Worm (Caenorhabditis elegans) whole organism, early embryonic: ENCODE data around the gene C33F10.4.

ENCODE experiments used
- B0310.2 ChIP-seq: sonication (generic microtip); optimal IDR thresholded peaks from 2 replicates; lab custom pipeline; 2016; ENCODE audit warnings: mild to moderate bottlenecking, missing genetic modification characterization, missing compliant biosample characterization
- F13C5.2 ChIP-seq: sonication (generic microtip); optimal IDR thresholded peaks from 2 replicates; lab custom pipeline; 2017; ENCODE audit warnings: mild to moderate bottlenecking, missing genetic modification characterization, inconsistent platforms, missing compliant biosample characterization
- aly-1 ChIP-seq: sonication (generic microtip); optimal IDR thresholded peaks from 2 replicates; lab custom pipeline; 2016; ENCODE audit warnings: missing genetic modification characterization, missing compliant biosample characterization
- ama-1 ChIP-seq: fragments of 150-350 bp; optimal IDR thresholded peaks from 2 replicates; lab custom pipeline; 2014
- ceh-13 ChIP-seq: fragments of 200-800 bp; sonication (Bioruptor generic); optimal IDR thresholded peaks from 2 replicates; lab custom pipeline; 2018; ENCODE audit warnings: mild to moderate bottlenecking, missing genetic modification characterization, missing compliant biosample characterization
- ceh-36 ChIP-seq: sonication (generic microtip); optimal IDR thresholded peaks from 2 replicates; lab custom pipeline; 2016; ENCODE audit warnings: missing genetic modification characterization, inconsistent platforms, missing compliant biosample characterization
- ets-7 ChIP-seq: sonication (generic microtip); optimal IDR thresholded peaks from 2 replicates; lab custom pipeline; 2016; ENCODE audit warnings: missing genotype, missing genetic modification characterization, missing compliant biosample characterization
- flt-1 ChIP-seq: fragments of 200-800 bp; sonication (Bioruptor generic); IDR thresholded peaks from 2 replicates; pipeline ENCODE4 v1.3.6; 2022; ENCODE audit warnings: missing genetic modification characterization, missing compliant biosample characterization
- hmbx-1 ChIP-seq: sonication (generic microtip); optimal IDR thresholded peaks from 2 replicates; lab custom pipeline; 2016; ENCODE audit warnings: mild to moderate bottlenecking, missing genetic modification characterization, missing compliant biosample characterization
- hmg-4 ChIP-seq: fragments of 200-800 bp; sonication (Bioruptor generic); optimal IDR thresholded peaks from 2 replicates; lab custom pipeline; 2018; ENCODE audit warnings: mild to moderate bottlenecking, missing genetic modification characterization, missing compliant biosample characterization
- hnd-1 ChIP-seq: sonication (generic microtip); optimal IDR thresholded peaks from 2 replicates; lab custom pipeline; 2016; ENCODE audit warnings: missing genetic modification characterization, missing compliant biosample characterization
- pes-1 ChIP-seq: fragments of 200-800 bp; sonication (Bioruptor generic); IDR thresholded peaks from 2 replicates; pipeline ENCODE4 v1.3.6; 2022; ENCODE audit warnings: missing genetic modification reagents, missing genetic modification characterization, missing compliant biosample characterization
- scrt-1 ChIP-seq: fragments of 200-800 bp; sonication (Bioruptor generic); IDR thresholded peaks from 2 replicates; pipeline ENCODE4 v1.3.6; 2022; ENCODE audit warnings: missing genetic modification characterization, missing compliant biosample characterization
- sea-1 ChIP-seq: fragments of 200-800 bp; sonication (Bioruptor generic); conservative IDR thresholded peaks from 2 replicates; pipeline ENCODE4 v1.3.6; 2022; ENCODE audit warnings: missing genetic modification characterization, missing compliant biosample characterization
- tbx-11 ChIP-seq: fragments of 200-800 bp; sonication (Bioruptor generic); IDR thresholded peaks from 2 replicates; pipeline ENCODE4 v1.3.6; 2022; ENCODE audit warnings: missing genetic modification characterization, missing compliant biosample characterization
- tbx-37 ChIP-seq: fragments of 200-800 bp; sonication (Bioruptor generic); conservative IDR thresholded peaks from 2 replicates; pipeline ENCODE4 v1.3.6; 2022; ENCODE audit warnings: missing genetic modification reagents, missing genetic modification characterization, missing compliant biosample characterization
- tra-4 ChIP-seq: sonication (generic microtip); optimal IDR thresholded peaks from 2 replicates; lab custom pipeline; 2017; ENCODE audit warnings: missing genetic modification characterization, missing compliant biosample characterization

The C33F10.4 gene

ce11 chrII:4795461-4795860 is at the start of gene C33F10.4:
Gene C33F10.4, plus strand, starts transcription at chrII:4795761.
- TF ChIP-seq tra-4 (no peak), sea-1 (GFP tag; lab: Robert Waterston, UW) (no peak), hnd-1 (tag; lab: Kevin White, UChicago) (no peak), flt-1 (GFP tag; lab: Robert Waterston, UW) (no peak), hmg-4 (no peak), ceh-36 (tag; lab: Kevin White, UChicago) (no peak), ceh-13 (GFP tag; lab: Kevin White, UChicago) (no peak), aly-1 (no peak)

DNA sequence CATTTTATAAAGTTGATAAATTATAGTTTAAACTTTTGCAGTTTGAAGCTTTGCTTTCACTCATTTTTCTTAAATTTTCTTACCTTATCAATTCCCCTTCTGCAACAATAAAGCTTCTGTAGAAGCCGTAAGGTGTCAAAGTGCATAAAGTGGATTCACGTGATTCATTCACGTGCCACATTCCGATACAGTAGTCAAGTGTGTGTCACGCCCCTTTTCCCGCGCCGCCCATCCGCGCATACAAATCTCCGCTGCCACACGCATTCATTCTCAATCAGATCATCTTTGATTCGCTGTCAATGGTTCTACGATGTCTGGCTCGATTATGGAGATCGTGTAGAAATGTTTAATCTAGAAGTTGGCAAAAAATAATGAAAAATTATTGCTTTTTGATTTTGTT is 48.5 kb upstream of the C33F10.4 start:
- TF ChIP-seq pes-1 (GFP tag; lab: Robert Waterston, UW) (no peak), ceh-36 (tag; lab: Kevin White, UChicago) (no peak), flt-1 (GFP tag; lab: Robert Waterston, UW) (no peak), ama-1 (lab: Kevin White, UChicago) (no peak), hnd-1 (tag; lab: Kevin White, UChicago) (no peak), ets-7 (no peak), sea-1 (GFP tag; lab: Robert Waterston, UW) (no peak), tbx-37 (no peak), scrt-1 (no peak), B0310.2 (tag; lab: Kevin White, UChicago) (no peak), F13C5.2 (tag; lab: Kevin White, UChicago) (no peak), hmbx-1 (tag; lab: Kevin White, UChicago) (no peak), hmg-4 (no peak), aly-1 (no peak), tra-4 (no peak), ceh-13 (GFP tag; lab: Kevin White, UChicago) (no peak), tbx-11 (no peak)

- TF ChIP-seq hmbx-1 (tag; lab: Kevin White, UChicago) (no peak), aly-1 (no peak), ama-1 (lab: Kevin White, UChicago) (no peak), ceh-13 (GFP tag; lab: Kevin White, UChicago) (no peak), F13C5.2 (tag; lab: Kevin White, UChicago) (no peak), tra-4 (no peak), sea-1 (GFP tag; lab: Robert Waterston, UW) (no peak), tbx-37 (no peak), hmg-4 (no peak), pes-1 (GFP tag; lab: Robert Waterston, UW) (no peak), flt-1 (GFP tag; lab: Robert Waterston, UW) (no peak), tbx-11 (no peak), B0310.2 (tag; lab: Kevin White, UChicago) (no peak), ceh-36 (tag; lab: Kevin White, UChicago) (no peak), scrt-1 (no peak), ets-7 (no peak), hnd-1 (tag; lab: Kevin White, UChicago) (no peak)
Measured at ce11 chrII:4747697-4748096, 47.9 kb upstream of the C33F10.4 start.

DNA sequence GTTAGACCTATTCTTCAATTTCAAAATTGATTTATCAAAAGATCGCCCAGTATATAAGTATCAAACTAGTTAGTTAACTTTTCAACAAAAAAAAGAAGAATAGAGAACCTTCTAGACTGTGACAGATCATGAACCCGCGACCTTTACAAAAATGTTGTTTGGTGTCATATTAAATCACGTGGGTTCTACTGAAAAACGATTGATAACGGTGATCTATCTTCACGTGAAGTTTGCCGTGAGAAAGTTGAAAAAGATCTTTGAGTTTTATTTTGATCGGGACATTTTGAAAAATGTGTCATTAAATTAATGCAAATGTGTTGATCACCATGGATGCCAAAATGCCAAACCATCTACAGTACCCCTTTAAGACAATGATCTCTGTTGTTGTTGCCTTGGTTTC is 47.2 kb upstream of the C33F10.4 start:
- TF ChIP-seq ets-7 (no peak), ama-1 (lab: Kevin White, UChicago) (no peak), scrt-1 (no peak), tbx-11 (no peak), B0310.2 (tag; lab: Kevin White, UChicago) (no peak), ceh-13 (GFP tag; lab: Kevin White, UChicago) (no peak), aly-1 (no peak), hnd-1 (tag; lab: Kevin White, UChicago) (no peak), flt-1 (GFP tag; lab: Robert Waterston, UW) (no peak), ceh-36 (tag; lab: Kevin White, UChicago) (no peak), pes-1 (GFP tag; lab: Robert Waterston, UW) (no peak), tbx-37 (no peak), F13C5.2 (tag; lab: Kevin White, UChicago) (no peak), sea-1 (GFP tag; lab: Robert Waterston, UW) (no peak)

ce11 chrII:4749581-4749980 is 46.0 kb upstream of the C33F10.4 start, which contains the start of gene F41C3.2:
Gene F41C3.2, plus strand, starts transcription at chrII:4749968.
- TF ChIP-seq B0310.2 (tag; lab: Kevin White, UChicago) (no peak), scrt-1 (no peak), ceh-13 (GFP tag; lab: Kevin White, UChicago) (no peak), hmg-4 (no peak), tra-4 (no peak), ets-7 (no peak), sea-1 (GFP tag; lab: Robert Waterston, UW) (no peak), ama-1 (lab: Kevin White, UChicago) (no peak)

DNA sequence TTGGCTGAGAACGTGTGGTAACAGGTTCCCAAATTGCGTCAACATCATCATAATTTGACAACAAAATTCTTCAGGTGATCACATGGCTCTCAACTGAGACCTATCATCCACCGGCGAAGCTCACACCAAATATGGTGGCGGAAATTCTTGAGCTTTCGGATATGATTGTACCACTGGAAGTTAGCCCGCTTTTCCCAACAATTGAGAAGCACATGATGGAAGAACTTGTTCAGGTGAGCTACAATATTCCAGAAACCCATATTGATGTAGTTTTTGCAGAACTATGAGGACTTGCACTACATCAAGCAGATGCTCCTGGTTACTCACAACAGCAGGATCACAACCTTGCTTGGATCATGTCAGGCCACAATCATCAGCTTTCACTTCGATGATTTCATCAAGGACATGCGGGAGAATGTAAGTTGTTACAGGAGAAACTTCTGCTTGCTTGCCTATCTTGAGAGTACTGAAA is 43.3 kb upstream of the C33F10.4 start, which contains the start of gene F41C3.1:
TSS of gene F41C3.1 (plus strand) at position 51 of the 472 bp plus-strand sequence.
- TF ChIP-seq ama-1 (lab: Kevin White, UChicago) (no peak), pes-1 (GFP tag; lab: Robert Waterston, UW) (no peak), ceh-13 (GFP tag; lab: Kevin White, UChicago) (no peak), hmg-4 (no peak), aly-1 (no peak), ceh-36 (tag; lab: Kevin White, UChicago) (no peak), flt-1 (GFP tag; lab: Robert Waterston, UW) (no peak), tbx-37 (no peak), hnd-1 (tag; lab: Kevin White, UChicago) (no peak), tbx-11 (no peak), hmbx-1 (tag; lab: Kevin White, UChicago) (no peak), B0310.2 (tag; lab: Kevin White, UChicago) (no peak)

- no peak for TF ChIP-seq tbx-37
- no peak for TF ChIP-seq flt-1 (GFP tag; lab: Robert Waterston, UW)
- TF ChIP-seq hmbx-1 (tag; lab: Kevin White, UChicago) = no peak
- TF ChIP-seq hnd-1 (tag; lab: Kevin White, UChicago) = no peak
- TF ChIP-seq ama-1 (lab: Kevin White, UChicago) = no peak
- TF ChIP-seq hmg-4 = no peak
- TF ChIP-seq tra-4 = no peak
- no peak for TF ChIP-seq scrt-1
- no peak for TF ChIP-seq ets-7
- TF ChIP-seq ceh-13 (GFP tag; lab: Kevin White, UChicago) = no peak
- TF ChIP-seq B0310.2 (tag; lab: Kevin White, UChicago) = no peak
- TF ChIP-seq aly-1 = no peak
- no peak for TF ChIP-seq pes-1 (GFP tag; lab: Robert Waterston, UW)
- no peak for TF ChIP-seq sea-1 (GFP tag; lab: Robert Waterston, UW)
- no peak for TF ChIP-seq tbx-11
Measured at ce11 chrII:4753133-4753532, 42.4 kb upstream of the C33F10.4 start, which contains the start of gene C27D9.1. Gene C27D9.1, plus strand, starts transcription at chrII:4753413.
